Comparison of ENCODE assay signal across 1 fruit fly cellular context in the genomic region with DNA sequence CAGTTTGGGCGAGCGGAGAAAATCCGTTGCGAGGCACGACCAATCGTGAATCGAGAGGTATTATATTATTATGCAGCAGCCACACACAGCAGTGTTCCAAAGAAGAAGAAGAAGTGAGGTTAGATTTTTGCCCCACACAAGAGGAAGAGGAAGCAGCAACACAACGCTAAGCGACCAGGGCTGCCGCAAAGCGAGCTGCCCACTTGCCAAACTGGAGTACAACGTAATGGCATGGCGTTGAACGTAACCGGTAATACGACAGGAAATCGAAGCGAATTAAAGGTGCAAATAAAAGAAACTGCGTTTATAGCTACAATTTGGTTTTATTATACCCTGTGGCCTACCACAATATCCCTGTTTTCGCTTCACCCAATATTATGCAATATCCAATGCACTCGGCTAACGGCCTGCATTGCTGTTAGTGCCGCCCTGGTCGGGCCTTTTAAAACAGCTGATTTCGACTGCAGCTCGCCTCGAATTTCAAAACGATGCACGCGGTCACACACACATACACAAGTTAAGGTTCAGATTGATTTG.
TF ChIP-seq lines count a peak whose summit lies in the region.

No protein-coding gene starts in this region.

TF ChIP-seq in whole organism, embryonic, 481 proteins besides CTCF, POLR2A, EP300 and RAD21 (continued from another document):
- no peak for TF ChIP-seq C15 (GFP tag; IDR thresholded peaks at IDR 0.05; lab: Robert Waterston, UW)
- TF ChIP-seq E2f1 (GFP tag; IDR thresholded peaks at IDR 0.05; lab: Robert Waterston, UW): peak; percentile 69
- peak; percentile 70 for TF ChIP-seq Camta (GFP tag; optimal IDR thresholded peaks at IDR 0.05; lab: Kevin White, UChicago)
- peak; percentile 64 for TF ChIP-seq ara (GFP tag; IDR thresholded peaks at IDR 0.05; lab: Robert Waterston, UW)
- TF ChIP-seq vnd (GFP tag; IDR thresholded peaks at IDR 0.05; lab: Robert Waterston, UW; ENCODE audit: partially characterized antibody): no peak
- no peak for TF ChIP-seq unc-4 (GFP tag; IDR thresholded peaks at IDR 0.05; lab: Robert Waterston, UW; ENCODE audit: partially characterized antibody)
- no peak; the same call in 2 of the 3 replicates for TF ChIP-seq CG2889 (GFP tag; IDR thresholded peaks at IDR 0.05; lab: Robert Waterston, UW)
- peak; percentile 79 for TF ChIP-seq Chrac-16 (GFP tag; optimal IDR thresholded peaks at IDR 0.05; lab: Kevin White, UChicago)
- TF ChIP-seq CG1603 (tag; optimal IDR thresholded peaks at IDR 0.05; lab: Kevin White, UChicago): peak; percentile 91
- TF ChIP-seq tna (GFP tag; IDR thresholded peaks at IDR 0.05; lab: Robert Waterston, UW; ENCODE audit: partially characterized antibody): no peak
- peak; percentile 53 for TF ChIP-seq esg (GFP tag; conservative IDR thresholded peaks at IDR 0.05; lab: Robert Waterston, UW)
- peak; percentile 28 for TF ChIP-seq CG17912 (GFP tag; optimal IDR thresholded peaks at IDR 0.05; lab: Kevin White, UChicago)
- TF ChIP-seq ems (GFP tag; optimal IDR thresholded peaks at IDR 0.05; lab: Kevin White, UChicago): peak; percentile 73
- peak; percentile 75 for TF ChIP-seq caup (GFP tag; optimal IDR thresholded peaks at IDR 0.05; lab: Kevin White, UChicago; ENCODE audit: severe bottlenecking)
- TF ChIP-seq ftz-f1 (GFP tag; optimal IDR thresholded peaks at IDR 0.05; lab: Kevin White, UChicago): peak; percentile 50
- TF ChIP-seq CG30403 (GFP tag; optimal IDR thresholded peaks at IDR 0.05; lab: Kevin White, UChicago): peak; percentile 81
- peak; percentile 68 for TF ChIP-seq CG15269 (tag; optimal IDR thresholded peaks at IDR 0.05; lab: Kevin White, UChicago)
- TF ChIP-seq lola (GFP tag; optimal IDR thresholded peaks at IDR 0.05; lab: Kevin White, UChicago): peak in 1 of 3 experiments; percentile 84
- peak; percentile 12 for TF ChIP-seq kay (GFP tag; optimal IDR thresholded peaks at IDR 0.05; lab: Kevin White, UChicago)
- TF ChIP-seq CG8089 (GFP tag; optimal IDR thresholded peaks at IDR 0.05; lab: Kevin White, UChicago): peak; percentile 70
- TF ChIP-seq wek (GFP tag; optimal IDR thresholded peaks at IDR 0.05; lab: Kevin White, UChicago): peak; percentile 19
- peak; percentile 56 for TF ChIP-seq CG18599 (GFP tag; optimal IDR thresholded peaks at IDR 0.05; lab: Kevin White, UChicago)
- TF ChIP-seq peb (GFP tag; IDR thresholded peaks at IDR 0.05; lab: Robert Waterston, UW): peak; percentile 63
